Worm (Caenorhabditis elegans) whole organism, midembryonic: ENCODE results near the gene F53A9.7.

Experiments used
- T22C8.4 ChIP-seq: fragments of 200-800 bp; sonication (Bioruptor generic); IDR thresholded peaks from 2 replicates; pipeline ENCODE4 v1.3.6; 2022; ENCODE audit warnings: missing genetic modification characterization, missing compliant biosample characterization
- cog-1 ChIP-seq: sonication (generic microtip); optimal IDR thresholded peaks from 2 replicates; lab custom pipeline; 2016; ENCODE audit warnings: missing genetic modification characterization, missing compliant biosample characterization
- flt-1 ChIP-seq: fragments of 200-800 bp; sonication (Bioruptor generic); IDR thresholded peaks from 2 replicates; pipeline ENCODE4 v1.3.6; 2022; ENCODE audit warnings: missing genetic modification characterization, missing compliant biosample characterization
- klf-2 ChIP-seq: fragments of 200-800 bp; sonication (Bioruptor generic); conservative IDR thresholded peaks from 2 replicates; pipeline ENCODE4 v1.3.6; 2022; ENCODE audit warnings: missing genetic modification reagents, missing genetic modification characterization, missing compliant biosample characterization
- med-1 ChIP-seq: sonication (generic microtip); optimal IDR thresholded peaks from 2 replicates; lab custom pipeline; 2017; ENCODE audit warnings: missing genetic modification characterization, mild to moderate bottlenecking, missing compliant biosample characterization, antibody characterized with exemption, missing genetic modification reagents; ENCODE audit not compliant: insufficient read depth
- ref-1 ChIP-seq: fragments of 200-800 bp; sonication (Bioruptor generic); conservative IDR thresholded peaks from 2 replicates; pipeline ENCODE4 v1.3.6; 2022; ENCODE audit warnings: missing genetic modification reagents, missing genetic modification characterization, missing compliant biosample characterization
- tab-1 ChIP-seq: fragments of 200-800 bp; sonication (Bioruptor generic); IDR thresholded peaks from 2 replicates; pipeline ENCODE4 v1.3.6; 2022; ENCODE audit warnings: missing genetic modification characterization, missing compliant biosample characterization
- ztf-23 ChIP-seq: fragments of 200-800 bp; sonication (Bioruptor generic); IDR thresholded peaks from 2 replicates; pipeline ENCODE4 v1.3.6; 2022; ENCODE audit warnings: missing genetic modification reagents, missing genetic modification characterization, missing compliant biosample characterization
- ztf-29 ChIP-seq: fragments of 200-800 bp; sonication (Bioruptor generic); IDR thresholded peaks from 2 replicates; pipeline ENCODE4 v1.3.6; 2022; ENCODE audit warnings: missing genetic modification reagents, missing genetic modification characterization, missing compliant biosample characterization

The F53A9.7 gene

DNA sequence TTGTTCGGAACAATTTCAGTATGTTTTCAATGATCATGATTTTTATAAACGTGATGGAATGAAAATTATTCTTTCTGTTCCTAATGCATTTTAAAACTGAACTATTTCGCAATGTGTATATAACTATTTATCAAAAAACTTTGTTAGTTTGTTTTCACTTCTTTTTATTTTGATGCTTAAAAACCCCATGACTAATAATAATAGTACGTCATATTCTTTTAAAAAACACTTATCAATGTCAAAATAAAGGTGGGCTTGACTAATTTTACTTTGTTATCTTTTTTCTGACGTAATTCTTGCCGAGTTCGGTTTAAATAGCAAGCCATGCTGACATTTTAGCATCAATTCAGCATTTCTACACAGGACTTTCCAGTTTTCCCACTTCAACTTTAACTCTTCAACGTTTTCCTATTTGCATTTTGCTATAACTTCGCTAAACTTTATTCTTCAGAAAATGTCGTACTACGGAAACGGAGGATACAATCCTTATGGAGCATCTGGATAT is 5.5 kb downstream of the F53A9.7 start, which contains the start of gene F53A9.1:
Gene F53A9.1, plus strand, starts transcription at position 455 of the 505 bp plus-strand sequence.
- no peak for TF ChIP-seq ztf-23 (GFP tag; lab: Robert Waterston, UW)
- no peak for TF ChIP-seq ztf-29 (GFP tag; lab: Robert Waterston, UW)
- TF ChIP-seq klf-2 (GFP tag; lab: Robert Waterston, UW): no peak
- TF ChIP-seq med-1 (GFP tag; lab: Kevin White, UChicago): no peak
- TF ChIP-seq flt-1 (GFP tag; lab: Robert Waterston, UW): no peak
- TF ChIP-seq T22C8.4 (GFP tag; lab: Robert Waterston, UW): no peak
- TF ChIP-seq cog-1: no peak
- TF ChIP-seq tab-1 (GFP tag; lab: Robert Waterston, UW): no peak
- TF ChIP-seq ref-1: no peak

ce11 chrX:8709424-8709823 is 7.3 kb downstream of the F53A9.7 start, which contains the start of gene kreg-1:
kreg-1 (plus strand) TSS chrX:8709764.
- TF ChIP-seq ref-1 (no peak), klf-2 (GFP tag; lab: Robert Waterston, UW) (no peak), cog-1 (no peak), T22C8.4 (GFP tag; lab: Robert Waterston, UW) (no peak), med-1 (GFP tag; lab: Kevin White, UChicago) (no peak), flt-1 (GFP tag; lab: Robert Waterston, UW) (no peak), ztf-29 (GFP tag; lab: Robert Waterston, UW) (no peak), ztf-23 (GFP tag; lab: Robert Waterston, UW) (no peak)

- TF ChIP-seq T22C8.4 (GFP tag; lab: Robert Waterston, UW): no peak
Observed at ce11 chrX:8708053-8708452, 8.7 kb downstream of the F53A9.7 start, which contains the start of gene F53A9.3. F53A9.3 (plus strand) TSS chrX:8708353.

- no peak for TF ChIP-seq ztf-23 (GFP tag; lab: Robert Waterston, UW)
- no peak for TF ChIP-seq med-1 (GFP tag; lab: Kevin White, UChicago)
- no peak for TF ChIP-seq flt-1 (GFP tag; lab: Robert Waterston, UW)
- no peak for TF ChIP-seq cog-1
- TF ChIP-seq ztf-29 (GFP tag; lab: Robert Waterston, UW): no peak
- no peak for TF ChIP-seq ref-1
Observed at ce11 chrX:8704830-8705229, 11.9 kb downstream of the F53A9.7 start.

- TF ChIP-seq med-1 (GFP tag; lab: Kevin White, UChicago) (no peak), ztf-23 (GFP tag; lab: Robert Waterston, UW) (no peak), klf-2 (GFP tag; lab: Robert Waterston, UW) (no peak), T22C8.4 (GFP tag; lab: Robert Waterston, UW) (no peak), ref-1 (no peak), cog-1 (no peak), ztf-29 (GFP tag; lab: Robert Waterston, UW) (no peak), tab-1 (GFP tag; lab: Robert Waterston, UW) (no peak), flt-1 (GFP tag; lab: Robert Waterston, UW) (no peak)
Observed at ce11 chrX:8703664-8704356, 12.9 kb downstream of the F53A9.7 start, which contains the start of gene jbts-14. jbts-14 (plus strand) TSS chrX:8704306.

ce11 chrX:8697517-8697916 is 19.2 kb downstream of the F53A9.7 start, which contains the start of gene frpr-8:
frpr-8 (plus strand) TSS chrX:8697817.
- TF ChIP-seq T22C8.4 (GFP tag; lab: Robert Waterston, UW) (no peak), klf-2 (GFP tag; lab: Robert Waterston, UW) (no peak), med-1 (GFP tag; lab: Kevin White, UChicago) (no peak), ztf-23 (GFP tag; lab: Robert Waterston, UW) (no peak), flt-1 (GFP tag; lab: Robert Waterston, UW) (no peak), tab-1 (GFP tag; lab: Robert Waterston, UW) (no peak), ztf-29 (GFP tag; lab: Robert Waterston, UW) (no peak), cog-1 (no peak), ref-1 (no peak)

DNA sequence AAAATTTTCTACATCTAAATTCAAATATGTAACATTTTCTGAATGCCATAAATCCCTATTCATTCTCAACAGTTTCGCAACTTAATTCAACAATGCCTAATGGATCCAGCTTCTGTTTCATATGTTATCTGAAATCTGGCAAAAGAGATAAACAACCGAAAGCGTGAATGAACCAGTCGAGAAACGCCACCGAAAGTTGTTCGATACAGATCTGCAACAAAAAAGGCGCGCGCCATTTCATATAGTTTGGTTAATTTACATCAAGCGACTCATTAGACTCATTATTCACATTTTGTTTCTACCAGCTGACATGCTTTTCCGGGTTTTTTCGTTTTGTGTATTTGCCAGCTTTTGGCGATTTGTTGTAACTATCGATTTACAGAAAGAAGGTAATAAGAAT is 35.1 kb downstream of the F53A9.7 start, which contains the start of gene K09E2.1:
Gene K09E2.1, plus strand, starts transcription at position 301 of the 400 bp plus-strand sequence.
- TF ChIP-seq med-1 (GFP tag; lab: Kevin White, UChicago): no peak
- TF ChIP-seq ref-1: no peak
- no peak for TF ChIP-seq T22C8.4 (GFP tag; lab: Robert Waterston, UW)
- TF ChIP-seq ztf-29 (GFP tag; lab: Robert Waterston, UW): no peak
- TF ChIP-seq ztf-23 (GFP tag; lab: Robert Waterston, UW): no peak
- TF ChIP-seq flt-1 (GFP tag; lab: Robert Waterston, UW): no peak
- TF ChIP-seq klf-2 (GFP tag; lab: Robert Waterston, UW): no peak
- TF ChIP-seq cog-1: no peak
- TF ChIP-seq tab-1 (GFP tag; lab: Robert Waterston, UW): no peak

DNA sequence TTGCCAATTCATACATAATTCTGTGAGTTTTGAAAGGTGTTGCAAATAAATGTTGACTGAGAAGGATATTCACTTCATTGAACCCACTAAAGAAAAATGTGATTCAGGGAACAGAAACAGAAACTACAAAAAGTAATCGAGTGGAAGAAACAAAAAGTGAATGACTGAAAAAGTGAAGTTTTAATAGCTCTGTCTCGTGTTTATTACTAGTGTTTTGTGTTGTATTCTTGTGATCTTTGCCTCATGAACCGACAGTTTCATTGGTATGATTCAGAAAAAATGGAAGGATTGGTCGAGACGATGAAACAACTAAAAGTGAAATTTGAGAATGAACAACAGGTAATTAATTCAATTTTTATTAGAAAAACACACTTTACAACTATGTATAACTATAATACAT is 38.8 kb downstream of the F53A9.7 start:
- TF ChIP-seq med-1 (GFP tag; lab: Kevin White, UChicago) (no peak), klf-2 (GFP tag; lab: Robert Waterston, UW) (no peak), ztf-23 (GFP tag; lab: Robert Waterston, UW) (no peak), flt-1 (GFP tag; lab: Robert Waterston, UW) (no peak), ztf-29 (GFP tag; lab: Robert Waterston, UW) (no peak), cog-1 (no peak), ref-1 (no peak), T22C8.4 (GFP tag; lab: Robert Waterston, UW) (no peak), tab-1 (GFP tag; lab: Robert Waterston, UW) (no peak)

DNA sequence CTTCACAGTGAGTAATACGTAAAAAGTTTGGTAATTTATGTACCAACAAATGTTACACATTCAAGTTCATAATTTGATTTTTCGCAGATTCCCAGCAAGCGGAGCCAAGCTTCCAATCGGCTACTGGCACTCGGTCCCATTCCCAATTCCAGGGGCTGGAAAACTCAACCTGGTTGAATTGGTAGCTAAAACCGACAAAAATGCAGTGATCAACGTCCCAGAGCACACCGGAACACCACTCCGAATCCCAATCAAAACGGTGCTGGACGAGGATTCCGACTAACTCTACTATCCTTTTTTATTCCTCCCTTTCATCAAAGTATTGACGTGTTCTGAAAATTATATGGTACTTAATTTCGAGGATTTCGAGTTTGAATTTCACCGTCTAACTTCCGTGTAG is 39.4 kb downstream of the F53A9.7 start:
- TF ChIP-seq ztf-23 (GFP tag; lab: Robert Waterston, UW): no peak
- TF ChIP-seq tab-1 (GFP tag; lab: Robert Waterston, UW): no peak
- no peak for TF ChIP-seq med-1 (GFP tag; lab: Kevin White, UChicago)
- TF ChIP-seq klf-2 (GFP tag; lab: Robert Waterston, UW): no peak
- TF ChIP-seq flt-1 (GFP tag; lab: Robert Waterston, UW): no peak
- TF ChIP-seq cog-1: no peak
- no peak for TF ChIP-seq ref-1
- no peak for TF ChIP-seq ztf-29 (GFP tag; lab: Robert Waterston, UW)
- TF ChIP-seq T22C8.4 (GFP tag; lab: Robert Waterston, UW): no peak
